Worm (Caenorhabditis elegans) whole organism, L3 larva: Measurements from ENCODE around the gene clec-143.

Source experiments
- R02D3.7 ChIP-seq: fragments of 150-350 bp; optimal IDR thresholded peaks from 2 replicates; lab custom pipeline; 2014; ENCODE audit warnings: missing biosample characterization, missing genetic modification characterization
- ZK546.5 ChIP-seq: sonication (generic microtip); optimal IDR thresholded peaks from 2 replicates; lab custom pipeline; 2017; ENCODE audit warnings: missing biosample characterization, missing genetic modification characterization
- aly-2 ChIP-seq: fragments of 150-350 bp; optimal IDR thresholded peaks from 2 replicates; lab custom pipeline; 2014; ENCODE audit warnings: missing biosample characterization, missing genetic modification characterization
- ama-1 ChIP-seq: fragments of 150-350 bp; optimal IDR thresholded peaks from 2 replicates; lab custom pipeline; 2018
- ceh-16 ChIP-seq: sonication (generic microtip); optimal IDR thresholded peaks from 2 replicates; lab custom pipeline; 2017; ENCODE audit warnings: missing biosample characterization, missing genetic modification characterization
- ceh-28 ChIP-seq: fragments of 150-350 bp; optimal IDR thresholded peaks from 2 replicates; lab custom pipeline; 2014; ENCODE audit warnings: missing biosample characterization, missing genetic modification reagents, missing genetic modification characterization
- ceh-82 ChIP-seq: fragments of 150-350 bp; optimal IDR thresholded peaks from 2 replicates; lab custom pipeline; 2014; ENCODE audit warnings: missing biosample characterization, missing genetic modification characterization
- ceh-9 ChIP-seq: sonication (generic microtip); optimal IDR thresholded peaks from 2 replicates; lab custom pipeline; 2018; ENCODE audit warnings: missing biosample characterization, missing genetic modification characterization
- daf-12 ChIP-seq: fragments of 150-350 bp; optimal IDR thresholded peaks from 2 replicates; lab custom pipeline; 2014; ENCODE audit warnings: missing biosample characterization, missing genetic modification reagents, missing genetic modification characterization
- egl-27 ChIP-seq: sonication (generic microtip); optimal IDR thresholded peaks from 4 replicates; lab custom pipeline; 2017; ENCODE audit warnings: missing biosample characterization, missing genetic modification reagents, missing genetic modification characterization
- egl-5 ChIP-seq: fragments of 150-350 bp; optimal IDR thresholded peaks from 2 replicates; lab custom pipeline; 2017; ENCODE audit warnings: missing biosample characterization, missing genetic modification reagents, missing genetic modification characterization, inconsistent platforms
- elt-1 ChIP-seq: fragments of 150-350 bp; optimal IDR thresholded peaks from 2 replicates; lab custom pipeline; 2014; ENCODE audit warnings: missing biosample characterization, missing genetic modification characterization
- elt-2 ChIP-seq: sonication (generic microtip); optimal IDR thresholded peaks from 2 replicates; lab custom pipeline; 2016; ENCODE audit warnings: missing genetic modification reagents, mild to moderate bottlenecking, missing genetic modification characterization, missing compliant biosample characterization
- eor-1 ChIP-seq, 2 experiments: fragments of 150-350 bp; optimal IDR thresholded peaks; 2 replicates each; lab custom pipeline; 2014 to 2018; ENCODE audit warnings: missing biosample characterization in 2 of 2, missing genetic modification characterization in 2 of 2
- fkh-10 ChIP-seq: sonication (generic microtip); optimal IDR thresholded peaks from 2 replicates; lab custom pipeline; 2017; ENCODE audit warnings: missing biosample characterization, missing genetic modification reagents, missing genetic modification characterization
- fkh-2 ChIP-seq: fragments of 150-350 bp; optimal IDR thresholded peaks from 2 replicates; lab custom pipeline; 2014; ENCODE audit warnings: missing biosample characterization, missing genetic modification reagents, missing genetic modification characterization
- fos-1 ChIP-seq: fragments of 150-350 bp; optimal IDR thresholded peaks from 2 replicates; lab custom pipeline; 2014; ENCODE audit warnings: missing biosample characterization, missing genetic modification characterization
- hmg-11 ChIP-seq: sonication (generic microtip); optimal IDR thresholded peaks from 2 replicates; lab custom pipeline; 2016; ENCODE audit warnings: missing genetic modification characterization, missing compliant biosample characterization
- jun-1 ChIP-seq: fragments of 150-350 bp; optimal IDR thresholded peaks from 2 replicates; lab custom pipeline; 2014; ENCODE audit warnings: missing biosample characterization, missing genetic modification reagents, missing genetic modification characterization
- lin-15B ChIP-seq: fragments of 150-350 bp; optimal IDR thresholded peaks from 2 replicates; lab custom pipeline; 2014; ENCODE audit warnings: missing biosample characterization, missing genetic modification characterization
- lsy-12 ChIP-seq: sonication (generic microtip); optimal IDR thresholded peaks from 2 replicates; lab custom pipeline; 2016; ENCODE audit warnings: mild to moderate bottlenecking, missing genetic modification characterization, missing compliant biosample characterization
- mml-1 ChIP-seq: fragments of 150-350 bp; sonication (generic microtip); optimal IDR thresholded peaks from 3 replicates; lab custom pipeline; 2014; ENCODE audit warnings: missing biosample characterization, missing genetic modification characterization
- nfya-1 ChIP-seq: sonication (generic microtip); optimal IDR thresholded peaks from 2 replicates; lab custom pipeline; 2017; ENCODE audit warnings: missing genetic modification characterization, mild to moderate bottlenecking, missing compliant biosample characterization, antibody characterized with exemption, moderate library complexity; ENCODE audit not compliant: insufficient read depth
- nhr-11 ChIP-seq: fragments of 150-350 bp; optimal IDR thresholded peaks from 2 replicates; lab custom pipeline; 2014; ENCODE audit warnings: missing biosample characterization, missing genetic modification characterization
- nhr-12 ChIP-seq: fragments of 150-350 bp; optimal IDR thresholded peaks from 2 replicates; lab custom pipeline; 2014; ENCODE audit warnings: missing biosample characterization, missing genetic modification characterization
- nhr-23 ChIP-seq: fragments of 150-350 bp; optimal IDR thresholded peaks from 2 replicates; lab custom pipeline; 2014; ENCODE audit warnings: missing biosample characterization, missing genetic modification reagents, missing genetic modification characterization
- nhr-237 ChIP-seq: fragments of 150-350 bp; optimal IDR thresholded peaks from 2 replicates; lab custom pipeline; 2014; ENCODE audit warnings: missing biosample characterization, missing genetic modification characterization
- nhr-25 ChIP-seq: sonication (generic microtip); optimal IDR thresholded peaks from 2 replicates; lab custom pipeline; 2017; ENCODE audit warnings: missing biosample characterization, missing genetic modification characterization
- nhr-28 ChIP-seq: fragments of 150-350 bp; optimal IDR thresholded peaks from 2 replicates; lab custom pipeline; 2014; ENCODE audit warnings: missing biosample characterization, missing genetic modification characterization
- nhr-43 ChIP-seq: sonication (generic microtip); optimal IDR thresholded peaks from 2 replicates; lab custom pipeline; 2016; ENCODE audit warnings: mild to moderate bottlenecking, missing genetic modification characterization, missing compliant biosample characterization; ENCODE audit not compliant: poor library complexity, severe bottlenecking
- nhr-67 ChIP-seq: fragments of 150-350 bp; optimal IDR thresholded peaks from 2 replicates; lab custom pipeline; 2014; ENCODE audit warnings: missing biosample characterization, missing genetic modification characterization
- nhr-76 ChIP-seq: fragments of 150-350 bp; sonication (generic microtip); optimal IDR thresholded peaks from 5 replicates; lab custom pipeline; 2014; ENCODE audit warnings: missing biosample characterization, missing genetic modification characterization
- nhr-77 ChIP-seq: fragments of 150-350 bp; optimal IDR thresholded peaks from 2 replicates; lab custom pipeline; 2014; ENCODE audit warnings: missing biosample characterization, missing genetic modification characterization
- pha-4 ChIP-seq: fragments of 150-350 bp; optimal IDR thresholded peaks from 2 replicates; lab custom pipeline; 2014; ENCODE audit warnings: missing biosample characterization, missing genetic modification reagents, missing genetic modification characterization
- pqm-1 ChIP-seq: fragments of 150-350 bp; optimal IDR thresholded peaks from 2 replicates; lab custom pipeline; 2017; ENCODE audit warnings: missing biosample characterization, missing genetic modification characterization, inconsistent platforms
- sea-2 ChIP-seq: fragments of 150-350 bp; sonication (generic microtip); optimal IDR thresholded peaks from 4 replicates; lab custom pipeline; 2014; ENCODE audit warnings: missing biosample characterization, missing genetic modification reagents, missing genetic modification characterization
- skn-1 ChIP-seq: fragments of 150-350 bp; optimal IDR thresholded peaks from 2 replicates; lab custom pipeline; 2014; ENCODE audit warnings: missing biosample characterization, missing genetic modification characterization
- tbx-2 ChIP-seq: sonication (generic microtip); optimal IDR thresholded peaks from 2 replicates; lab custom pipeline; 2016; ENCODE audit warnings: mild to moderate bottlenecking, missing genetic modification characterization, missing compliant biosample characterization
- unc-39 ChIP-seq: sonication (generic microtip); optimal IDR thresholded peaks from 4 replicates; lab custom pipeline; 2017; ENCODE audit warnings: missing biosample characterization, missing genetic modification characterization
- unc-62 ChIP-seq: fragments of 150-350 bp; sonication (generic microtip); optimal IDR thresholded peaks from 4 replicates; lab custom pipeline; 2014; ENCODE audit warnings: missing biosample characterization, missing genetic modification reagents, missing genetic modification characterization
- zag-1 ChIP-seq: fragments of 150-350 bp; optimal IDR thresholded peaks from 2 replicates; lab custom pipeline; 2014; ENCODE audit warnings: missing biosample characterization, missing genetic modification characterization
- ztf-11 ChIP-seq: fragments of 150-350 bp; optimal IDR thresholded peaks from 2 replicates; lab custom pipeline; 2014; ENCODE audit warnings: missing biosample characterization, missing genetic modification characterization

The clec-143 gene

ce11 chrII:10510242-10510641 lies 40.1 kb upstream of the clec-143 start, which contains the start of gene F59B10.3:
Gene F59B10.3, plus strand, starts transcription at chrII:10510542.
- no peak for TF ChIP-seq skn-1 (tag; lab: Kevin White, UChicago)
- TF ChIP-seq egl-27 (tag; lab: Kevin White, UChicago): no peak
- TF ChIP-seq elt-2 (tag; lab: Kevin White, UChicago): no peak
- peak; percentile 63 for TF ChIP-seq pha-4 (tag; lab: Kevin White, UChicago)
- TF ChIP-seq egl-5 (tag; lab: Kevin White, UChicago): no peak

- TF ChIP-seq eor-1 (tag; optimal IDR thresholded peaks at IDR 0.05; lab: Kevin White, UChicago) (no peak), tbx-2 (tag; lab: Kevin White, UChicago) (no peak), elt-1 (no peak), nhr-11 (no peak), unc-62 (no peak), nfya-1 (tag; lab: Kevin White, UChicago) (no peak), ama-1 (lab: Kevin White, UChicago) (no peak), lsy-12 (tag; lab: Kevin White, UChicago) (no peak)
Observed at ce11 chrII:10509746-10510145, 39.6 kb upstream of the clec-143 start, which contains the start of gene F59B10.2. Gene F59B10.2, minus strand, starts transcription at chrII:10509846.

- TF ChIP-seq nhr-76 (no peak), ceh-16 (tag; lab: Kevin White, UChicago) (no peak), nhr-67 (tag; lab: Kevin White, UChicago) (no peak), nhr-25 (no peak), nhr-43 (no peak), zag-1 (tag; lab: Kevin White, UChicago) (no peak), egl-27 (tag; lab: Kevin White, UChicago) (no peak), nhr-237 (tag; lab: Kevin White, UChicago) (no peak)
- TF ChIP-seq, all 47 proteins: peak for 0
Observed at ce11 chrII:10507906-10508305, 37.8 kb upstream of the clec-143 start.

DNA sequence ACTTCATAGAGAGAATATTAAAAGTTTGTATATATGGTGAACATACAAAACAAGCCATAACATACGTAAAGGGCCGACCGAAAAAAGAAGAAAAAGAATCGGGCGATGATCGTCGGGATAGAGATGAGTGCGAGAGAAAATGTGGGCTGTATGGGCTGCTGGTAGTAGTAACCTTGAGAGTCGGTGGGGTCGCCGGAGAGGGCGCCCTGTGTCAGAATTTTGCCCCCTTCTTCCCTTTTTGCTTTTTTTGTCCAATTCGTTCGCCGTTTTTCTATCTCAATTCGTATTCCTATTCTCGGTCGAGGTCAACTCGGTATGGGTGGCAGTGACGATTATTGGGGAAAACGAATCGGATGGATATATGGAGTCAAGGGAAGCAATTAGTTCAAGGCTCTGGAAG lies 35.9 kb upstream of the clec-143 start:
- TF ChIP-seq nhr-25: peak; percentile 73
- TF ChIP-seq ceh-9: no peak
- TF ChIP-seq ztf-11 (tag; lab: Kevin White, UChicago): no peak
- peak; percentile 46 for TF ChIP-seq nhr-23 (tag; lab: Kevin White, UChicago)
- no peak for TF ChIP-seq R02D3.7 (tag; lab: Kevin White, UChicago)
- TF ChIP-seq unc-39: no peak
- no peak for TF ChIP-seq mml-1
- TF ChIP-seq nhr-77 (tag; lab: Kevin White, UChicago): no peak
- TF ChIP-seq nhr-28 (tag; lab: Kevin White, UChicago): no peak
- no peak for TF ChIP-seq zag-1 (tag; lab: Kevin White, UChicago)
- TF ChIP-seq unc-62: no peak
- no peak for TF ChIP-seq nhr-43
- no peak for TF ChIP-seq ceh-16 (tag; lab: Kevin White, UChicago)
- TF ChIP-seq nhr-237 (tag; lab: Kevin White, UChicago): no peak
- TF ChIP-seq eor-1 (tag; optimal IDR thresholded peaks at IDR 0.05; lab: Kevin White, UChicago): no peak
- TF ChIP-seq skn-1 (tag; lab: Kevin White, UChicago): no peak
- no peak for TF ChIP-seq nhr-12 (tag; lab: Kevin White, UChicago)

ce11 chrII:10504729-10505128 lies 34.6 kb upstream of the clec-143 start:
- TF ChIP-seq egl-27 (tag; lab: Kevin White, UChicago) (no peak), hmg-11 (tag; lab: Kevin White, UChicago) (no peak), nhr-77 (tag; lab: Kevin White, UChicago) (no peak), fkh-10 (no peak), nhr-67 (tag; lab: Kevin White, UChicago) (no peak), lin-15B (tag; lab: Kevin White, UChicago) (no peak), pha-4 (tag; lab: Kevin White, UChicago) (peak; percentile 89), pqm-1 (no peak), fkh-2 (tag; lab: Kevin White, UChicago) (no peak), R02D3.7 (tag; lab: Kevin White, UChicago) (no peak), daf-12 (tag; lab: Kevin White, UChicago) (no peak), zag-1 (tag; lab: Kevin White, UChicago) (no peak), nhr-11 (no peak), fos-1 (tag; lab: Kevin White, UChicago) (no peak), unc-62 (no peak), unc-39 (no peak), ztf-11 (tag; lab: Kevin White, UChicago) (no peak), ceh-28 (tag; lab: Kevin White, UChicago) (no peak), eor-1 (tag; optimal IDR thresholded peaks at IDR 0.05; lab: Kevin White, UChicago) (no peak), jun-1 (tag; lab: Kevin White, UChicago) (peak; percentile 35), nfya-1 (tag; lab: Kevin White, UChicago) (peak; percentile 1), aly-2 (tag; lab: Kevin White, UChicago) (no peak), nhr-12 (tag; lab: Kevin White, UChicago) (no peak), ama-1 (lab: Kevin White, UChicago) (no peak), ceh-9 (no peak), lsy-12 (tag; lab: Kevin White, UChicago) (no peak), skn-1 (tag; lab: Kevin White, UChicago) (no peak), elt-1 (no peak), elt-2 (tag; lab: Kevin White, UChicago) (no peak), nhr-25 (peak; percentile 46), sea-2 (GFP tag; lab: Kevin White, UChicago) (no peak), ZK546.5 (no peak), ceh-82 (tag; lab: Kevin White, UChicago) (no peak), egl-5 (tag; lab: Kevin White, UChicago) (no peak), nhr-23 (tag; lab: Kevin White, UChicago) (peak; percentile 58), ceh-16 (tag; lab: Kevin White, UChicago) (no peak)
